Worm (Caenorhabditis elegans) whole organism, L3 larva: Measurements from ENCODE around the gene ptp-5.2.

Experiments
- aly-2 ChIP-seq: fragments of 150-350 bp; optimal IDR thresholded peaks from 2 replicates; lab custom pipeline; 2014; ENCODE audit warnings: missing biosample characterization, missing genetic modification characterization
- ama-1 ChIP-seq: fragments of 150-350 bp; optimal IDR thresholded peaks from 2 replicates; lab custom pipeline; 2018
- ceh-28 ChIP-seq: fragments of 150-350 bp; optimal IDR thresholded peaks from 2 replicates; lab custom pipeline; 2014; ENCODE audit warnings: missing biosample characterization, missing genetic modification reagents, missing genetic modification characterization
- ceh-82 ChIP-seq: fragments of 150-350 bp; optimal IDR thresholded peaks from 2 replicates; lab custom pipeline; 2014; ENCODE audit warnings: missing biosample characterization, missing genetic modification characterization
- ceh-9 ChIP-seq: sonication (generic microtip); optimal IDR thresholded peaks from 2 replicates; lab custom pipeline; 2018; ENCODE audit warnings: missing biosample characterization, missing genetic modification characterization
- elt-1 ChIP-seq: fragments of 150-350 bp; optimal IDR thresholded peaks from 2 replicates; lab custom pipeline; 2014; ENCODE audit warnings: missing biosample characterization, missing genetic modification characterization
- elt-2 ChIP-seq: sonication (generic microtip); optimal IDR thresholded peaks from 2 replicates; lab custom pipeline; 2016; ENCODE audit warnings: missing genetic modification reagents, mild to moderate bottlenecking, missing genetic modification characterization, missing compliant biosample characterization
- eor-1 ChIP-seq, 2 experiments: fragments of 150-350 bp; optimal IDR thresholded peaks; 2 replicates each; lab custom pipeline; 2014 to 2018; ENCODE audit warnings: missing biosample characterization in 2 of 2, missing genetic modification characterization in 2 of 2
- fkh-2 ChIP-seq: fragments of 150-350 bp; optimal IDR thresholded peaks from 2 replicates; lab custom pipeline; 2014; ENCODE audit warnings: missing biosample characterization, missing genetic modification reagents, missing genetic modification characterization
- hmg-11 ChIP-seq: sonication (generic microtip); optimal IDR thresholded peaks from 2 replicates; lab custom pipeline; 2016; ENCODE audit warnings: missing genetic modification characterization, missing compliant biosample characterization
- lin-15B ChIP-seq: fragments of 150-350 bp; optimal IDR thresholded peaks from 2 replicates; lab custom pipeline; 2014; ENCODE audit warnings: missing biosample characterization, missing genetic modification characterization
- lin-39 ChIP-seq: fragments of 150-350 bp; optimal IDR thresholded peaks from 2 replicates; lab custom pipeline; 2018; ENCODE audit warnings: missing biosample characterization, missing genetic modification reagents, missing genetic modification characterization
- lsy-12 ChIP-seq: sonication (generic microtip); optimal IDR thresholded peaks from 2 replicates; lab custom pipeline; 2016; ENCODE audit warnings: mild to moderate bottlenecking, missing genetic modification characterization, missing compliant biosample characterization
- mdl-1 ChIP-seq: fragments of 150-350 bp; optimal IDR thresholded peaks from 2 replicates; lab custom pipeline; 2014; ENCODE audit warnings: missing biosample characterization, missing genetic modification characterization
- mml-1 ChIP-seq: fragments of 150-350 bp; sonication (generic microtip); optimal IDR thresholded peaks from 3 replicates; lab custom pipeline; 2014; ENCODE audit warnings: missing biosample characterization, missing genetic modification characterization
- nfya-1 ChIP-seq: sonication (generic microtip); optimal IDR thresholded peaks from 2 replicates; lab custom pipeline; 2017; ENCODE audit warnings: missing genetic modification characterization, mild to moderate bottlenecking, missing compliant biosample characterization, antibody characterized with exemption, moderate library complexity; ENCODE audit not compliant: insufficient read depth
- nhr-11 ChIP-seq: fragments of 150-350 bp; optimal IDR thresholded peaks from 2 replicates; lab custom pipeline; 2014; ENCODE audit warnings: missing biosample characterization, missing genetic modification characterization
- nhr-12 ChIP-seq: fragments of 150-350 bp; optimal IDR thresholded peaks from 2 replicates; lab custom pipeline; 2014; ENCODE audit warnings: missing biosample characterization, missing genetic modification characterization
- nhr-23 ChIP-seq: fragments of 150-350 bp; optimal IDR thresholded peaks from 2 replicates; lab custom pipeline; 2014; ENCODE audit warnings: missing biosample characterization, missing genetic modification reagents, missing genetic modification characterization
- nhr-237 ChIP-seq: fragments of 150-350 bp; optimal IDR thresholded peaks from 2 replicates; lab custom pipeline; 2014; ENCODE audit warnings: missing biosample characterization, missing genetic modification characterization
- nhr-25 ChIP-seq: sonication (generic microtip); optimal IDR thresholded peaks from 2 replicates; lab custom pipeline; 2017; ENCODE audit warnings: missing biosample characterization, missing genetic modification characterization
- nhr-43 ChIP-seq: sonication (generic microtip); optimal IDR thresholded peaks from 2 replicates; lab custom pipeline; 2016; ENCODE audit warnings: mild to moderate bottlenecking, missing genetic modification characterization, missing compliant biosample characterization; ENCODE audit not compliant: poor library complexity, severe bottlenecking
- nhr-67 ChIP-seq: fragments of 150-350 bp; optimal IDR thresholded peaks from 2 replicates; lab custom pipeline; 2014; ENCODE audit warnings: missing biosample characterization, missing genetic modification characterization
- nhr-76 ChIP-seq: fragments of 150-350 bp; sonication (generic microtip); optimal IDR thresholded peaks from 5 replicates; lab custom pipeline; 2014; ENCODE audit warnings: missing biosample characterization, missing genetic modification characterization
- nhr-77 ChIP-seq: fragments of 150-350 bp; optimal IDR thresholded peaks from 2 replicates; lab custom pipeline; 2014; ENCODE audit warnings: missing biosample characterization, missing genetic modification characterization
- pha-4 ChIP-seq: fragments of 150-350 bp; optimal IDR thresholded peaks from 2 replicates; lab custom pipeline; 2014; ENCODE audit warnings: missing biosample characterization, missing genetic modification reagents, missing genetic modification characterization
- pqm-1 ChIP-seq: fragments of 150-350 bp; optimal IDR thresholded peaks from 2 replicates; lab custom pipeline; 2017; ENCODE audit warnings: missing biosample characterization, missing genetic modification characterization, inconsistent platforms
- skn-1 ChIP-seq: fragments of 150-350 bp; optimal IDR thresholded peaks from 2 replicates; lab custom pipeline; 2014; ENCODE audit warnings: missing biosample characterization, missing genetic modification characterization
- snpc-4 ChIP-seq: fragments of 150-350 bp; optimal IDR thresholded peaks from 2 replicates; lab custom pipeline; 2014; ENCODE audit warnings: missing biosample characterization, missing genetic modification characterization
- tbx-2 ChIP-seq: sonication (generic microtip); optimal IDR thresholded peaks from 2 replicates; lab custom pipeline; 2016; ENCODE audit warnings: mild to moderate bottlenecking, missing genetic modification characterization, missing compliant biosample characterization
- unc-62 ChIP-seq: fragments of 150-350 bp; sonication (generic microtip); optimal IDR thresholded peaks from 4 replicates; lab custom pipeline; 2014; ENCODE audit warnings: missing biosample characterization, missing genetic modification reagents, missing genetic modification characterization
- zag-1 ChIP-seq: fragments of 150-350 bp; optimal IDR thresholded peaks from 2 replicates; lab custom pipeline; 2014; ENCODE audit warnings: missing biosample characterization, missing genetic modification characterization
- ztf-11 ChIP-seq: fragments of 150-350 bp; optimal IDR thresholded peaks from 2 replicates; lab custom pipeline; 2014; ENCODE audit warnings: missing biosample characterization, missing genetic modification characterization
- ztf-4 ChIP-seq: fragments of 150-350 bp; optimal IDR thresholded peaks from 2 replicates; lab custom pipeline; 2014; ENCODE audit warnings: missing biosample characterization, missing genetic modification characterization

The ptp-5.2 gene

DNA sequence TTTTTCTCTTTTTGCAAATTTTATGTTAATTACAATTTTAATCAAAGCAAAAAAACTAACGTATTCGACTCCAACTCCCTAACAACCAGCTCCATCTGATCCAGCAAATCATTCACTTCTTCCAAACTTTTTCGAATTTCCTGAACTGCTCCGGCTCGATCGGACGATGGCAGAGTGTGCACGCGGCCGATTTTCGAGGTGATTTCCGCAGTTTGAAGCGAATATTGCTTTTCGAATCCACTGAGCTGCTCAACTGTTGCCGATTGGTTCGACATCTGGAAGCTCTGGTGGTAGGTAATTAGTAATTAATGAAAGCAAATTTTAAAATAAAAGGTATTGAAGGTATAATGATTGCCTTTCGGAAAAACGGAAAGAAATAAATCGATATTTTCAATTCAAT, 5.6 kb upstream of the ptp-5.2 start, which contains the start of gene vti-1:
TSS of gene vti-1 (minus strand) at position 284 of the 400 bp plus-strand sequence.
- TF ChIP-seq ama-1 (peak; percentile 7), pha-4 (no peak)

DNA sequence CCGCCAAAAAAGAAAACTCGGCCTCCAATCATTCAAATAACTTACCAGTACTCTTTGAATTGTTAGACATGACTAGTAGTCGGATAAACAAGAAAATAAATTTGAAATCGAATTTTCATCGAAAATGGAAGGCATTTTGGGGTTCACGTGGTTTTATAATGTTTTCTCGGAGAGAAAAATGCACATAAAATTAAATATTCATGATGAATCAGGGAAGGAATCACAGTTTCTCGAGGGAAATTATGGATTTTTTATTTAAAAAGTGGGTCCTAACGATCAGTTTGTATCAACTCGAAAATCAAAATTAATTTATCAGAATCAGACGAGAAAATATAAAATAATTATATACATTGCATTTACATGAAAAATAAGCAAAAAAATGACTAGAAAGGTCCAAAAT, 4.6 kb upstream of the ptp-5.2 start, which contains the start of gene Y57G11C.5:
TSS of gene Y57G11C.5 (minus strand) at position 101 of the 400 bp plus-strand sequence.
- TF ChIP-seq eor-1 (tag; optimal IDR thresholded peaks at IDR 0.05; lab: Kevin White, UChicago) (no peak), aly-2 (tag; lab: Kevin White, UChicago) (no peak), nhr-12 (tag; lab: Kevin White, UChicago) (no peak), unc-62 (GFP tag; lab: Kevin White, UChicago) (no peak), elt-2 (no peak), nhr-77 (no peak), nhr-11 (tag; lab: Kevin White, UChicago) (no peak), nhr-237 (tag; lab: Kevin White, UChicago) (no peak)

DNA sequence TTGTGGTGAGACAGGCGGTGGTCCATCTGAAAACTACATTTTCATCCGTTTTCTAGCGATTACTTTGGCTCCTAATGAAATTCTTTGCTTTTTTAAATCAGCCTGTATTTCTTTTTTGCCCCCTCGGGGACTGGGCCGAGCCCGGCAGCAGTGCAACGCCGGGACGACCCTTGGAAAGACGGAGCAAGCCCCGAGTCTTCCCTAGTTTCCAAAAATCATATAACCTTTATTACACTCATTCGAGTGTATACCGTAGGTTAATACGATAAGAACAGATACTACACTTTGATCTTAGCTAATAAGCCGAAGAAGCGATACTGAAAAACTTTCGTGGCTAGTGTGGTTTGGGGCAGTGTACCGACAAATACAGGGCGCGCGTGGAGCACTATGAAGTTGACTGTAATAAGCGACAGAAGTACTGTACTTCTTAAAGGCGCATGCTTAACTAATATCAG, 4.0 kb upstream of the ptp-5.2 start:
- TF ChIP-seq lin-15B (tag; lab: Kevin White, UChicago) (no peak), elt-1 (tag; lab: Kevin White, UChicago) (no peak), nhr-43 (tag; lab: Kevin White, UChicago) (peak; percentile 29), mml-1 (tag; lab: Kevin White, UChicago) (no peak), ceh-9 (no peak), snpc-4 (tag; lab: Kevin White, UChicago) (peak; percentile 82), nhr-76 (tag; lab: Kevin White, UChicago) (no peak), eor-1 (tag; optimal IDR thresholded peaks at IDR 0.05; lab: Kevin White, UChicago) (no peak), ztf-4 (tag; lab: Kevin White, UChicago) (no peak), nhr-67 (tag; lab: Kevin White, UChicago) (no peak), zag-1 (tag; lab: Kevin White, UChicago) (no peak), fkh-2 (tag; lab: Kevin White, UChicago) (no peak)

DNA sequence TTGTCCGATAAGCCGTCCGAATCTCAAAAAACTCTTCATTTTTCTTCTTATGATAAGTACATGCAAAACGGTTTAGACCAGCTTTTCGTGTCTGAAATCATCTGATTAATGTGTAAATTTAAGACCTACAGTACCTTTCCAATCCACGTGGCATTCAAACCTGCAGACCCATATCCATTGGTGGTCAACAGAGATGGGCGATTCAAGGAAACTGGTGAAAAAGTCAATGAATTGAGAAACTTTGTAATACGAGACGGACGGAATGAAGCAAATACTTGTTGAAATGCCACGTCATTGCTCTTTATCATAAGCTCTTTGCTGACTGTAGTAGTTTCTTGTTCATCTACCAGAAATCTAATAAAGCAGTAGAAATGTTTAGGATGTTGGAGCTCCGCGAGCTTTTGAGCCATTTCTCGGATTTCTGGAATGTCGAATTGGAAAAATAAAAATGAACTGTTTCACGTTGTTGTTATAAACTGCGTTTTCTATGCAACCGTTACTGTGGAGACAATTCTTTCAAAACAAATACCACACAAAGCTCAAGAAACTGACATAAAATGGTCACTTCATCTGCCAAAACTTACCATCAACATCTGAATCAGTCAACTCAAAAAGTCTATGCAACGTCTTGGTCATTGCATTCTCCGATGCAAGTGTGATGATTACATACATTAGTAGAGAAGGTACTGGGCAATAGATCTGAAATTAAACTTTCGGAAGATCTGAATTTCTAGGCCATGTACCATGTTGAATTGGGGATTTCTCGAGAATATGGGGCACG, 3.4 kb upstream of the ptp-5.2 start:
- no peak for TF ChIP-seq nhr-25
- peak; percentile 68 for TF ChIP-seq ama-1

DNA sequence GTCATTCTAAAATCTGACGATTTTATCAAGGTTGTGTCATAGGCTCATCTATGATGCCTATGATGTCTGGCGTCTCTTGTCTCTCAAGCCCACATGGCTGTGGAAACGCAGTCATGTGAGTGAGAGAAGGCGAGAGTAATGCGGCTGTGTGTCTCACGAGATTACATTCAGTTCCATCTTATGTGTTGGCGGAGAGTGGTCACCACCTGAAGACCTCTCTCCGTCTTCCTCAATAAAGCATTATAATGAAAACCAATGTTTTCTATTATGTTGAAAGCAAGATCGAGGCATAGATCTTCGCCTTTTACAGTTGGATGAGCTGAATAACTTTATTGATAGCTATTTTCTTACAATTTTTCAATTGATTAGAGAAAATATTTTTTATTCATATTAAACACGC, 2.6 kb upstream of the ptp-5.2 start:
- TF ChIP-seq snpc-4 (tag; lab: Kevin White, UChicago) (peak; percentile 31), hmg-11 (peak; percentile 54), pqm-1 (tag; lab: Kevin White, UChicago) (peak; percentile 4), lin-15B (tag; lab: Kevin White, UChicago) (peak; percentile 50), elt-2 (peak; percentile 26), elt-1 (tag; lab: Kevin White, UChicago) (peak; percentile 32), mdl-1 (tag; lab: Kevin White, UChicago) (peak; percentile 28), ama-1 (peak; percentile 34), lin-39 (tag; lab: Kevin White, UChicago) (peak; percentile 56), nfya-1 (tag; lab: Kevin White, UChicago) (peak; percentile 69), ceh-28 (peak; percentile 8), nhr-23 (tag; lab: Kevin White, UChicago) (peak; percentile 28)

- TF ChIP-seq nhr-77 (no peak), nhr-67 (tag; lab: Kevin White, UChicago) (no peak), mdl-1 (tag; lab: Kevin White, UChicago) (no peak), fkh-2 (tag; lab: Kevin White, UChicago) (no peak), tbx-2 (tag; lab: Kevin White, UChicago) (no peak), nfya-1 (tag; lab: Kevin White, UChicago) (no peak), ama-1 (no peak), lsy-12 (no peak), unc-62 (GFP tag; lab: Kevin White, UChicago) (no peak), ceh-9 (no peak), lin-39 (tag; lab: Kevin White, UChicago) (no peak), elt-1 (tag; lab: Kevin White, UChicago) (no peak), ceh-82 (no peak), skn-1 (tag; lab: Kevin White, UChicago) (no peak), ztf-11 (tag; lab: Kevin White, UChicago) (no peak)
Measured at ce11 chrIV:14759662-14760061, 1.1 kb downstream of the ptp-5.2 start.
